Worm (Caenorhabditis elegans) whole organism, early embryonic: ENCODE results near the gene F59D12.3.

Experiments
- F13C5.2 ChIP-seq: sonication (generic microtip); optimal IDR thresholded peaks from 2 replicates; lab custom pipeline; 2017; ENCODE audit warnings: mild to moderate bottlenecking, missing genetic modification characterization, inconsistent platforms, missing compliant biosample characterization
- ama-1 ChIP-seq: fragments of 150-350 bp; optimal IDR thresholded peaks from 2 replicates; lab custom pipeline; 2014
- ceh-13 ChIP-seq: fragments of 200-800 bp; sonication (Bioruptor generic); optimal IDR thresholded peaks from 2 replicates; lab custom pipeline; 2018; ENCODE audit warnings: mild to moderate bottlenecking, missing genetic modification characterization, missing compliant biosample characterization
- ceh-36 ChIP-seq: sonication (generic microtip); optimal IDR thresholded peaks from 2 replicates; lab custom pipeline; 2016; ENCODE audit warnings: missing genetic modification characterization, inconsistent platforms, missing compliant biosample characterization
- flt-1 ChIP-seq: fragments of 200-800 bp; sonication (Bioruptor generic); IDR thresholded peaks from 2 replicates; pipeline ENCODE4 v1.3.6; 2022; ENCODE audit warnings: missing genetic modification characterization, missing compliant biosample characterization
- hmg-4 ChIP-seq: fragments of 200-800 bp; sonication (Bioruptor generic); optimal IDR thresholded peaks from 2 replicates; lab custom pipeline; 2018; ENCODE audit warnings: mild to moderate bottlenecking, missing genetic modification characterization, missing compliant biosample characterization
- scrt-1 ChIP-seq: fragments of 200-800 bp; sonication (Bioruptor generic); IDR thresholded peaks from 2 replicates; pipeline ENCODE4 v1.3.6; 2022; ENCODE audit warnings: missing genetic modification characterization, missing compliant biosample characterization
- sea-1 ChIP-seq: fragments of 200-800 bp; sonication (Bioruptor generic); conservative IDR thresholded peaks from 2 replicates; pipeline ENCODE4 v1.3.6; 2022; ENCODE audit warnings: missing genetic modification characterization, missing compliant biosample characterization
- tbx-37 ChIP-seq: fragments of 200-800 bp; sonication (Bioruptor generic); conservative IDR thresholded peaks from 2 replicates; pipeline ENCODE4 v1.3.6; 2022; ENCODE audit warnings: missing genetic modification reagents, missing genetic modification characterization, missing compliant biosample characterization
- tra-4 ChIP-seq: sonication (generic microtip); optimal IDR thresholded peaks from 2 replicates; lab custom pipeline; 2017; ENCODE audit warnings: missing genetic modification characterization, missing compliant biosample characterization

ce11 chrX:15666169-15666811, 15.5 kb upstream of the F59D12.3 start, which contains the start of gene pcdr-1:
- TF ChIP-seq tbx-37 (no peak), ama-1 (lab: Kevin White, UChicago) (no peak), F13C5.2 (tag; lab: Kevin White, UChicago) (no peak), ceh-36 (tag; lab: Kevin White, UChicago) (no peak), scrt-1 (no peak), tra-4 (tag; lab: Kevin White, UChicago) (no peak), flt-1 (GFP tag; lab: Robert Waterston, UW) (no peak), hmg-4 (GFP tag; lab: Kevin White, UChicago) (no peak), sea-1 (no peak), ceh-13 (GFP tag; lab: Kevin White, UChicago) (no peak)
